Fruit fly (Drosophila melanogaster) whole organism, embryonic: ENCODE measurements around the gene g.
A peak's percentile ranks its signal among the peaks of the same experiment; 100 is the strongest.

Source experiments
- Atf3 ChIP-seq: fragments of 200-800 bp; sonication (Bioruptor generic); optimal IDR thresholded peaks from 3 replicates; lab custom pipeline; 2016; ENCODE audit warnings: missing biosample characterization, missing genetic modification characterization
- Awh ChIP-seq: fragments of 200-800 bp; sonication (Bioruptor generic); IDR thresholded peaks from 2 replicates; pipeline ENCODE4, ENCODE4 v1.3.6; 2022; ENCODE audit warnings: missing biosample characterization, missing genetic modification characterization
- B-H2 ChIP-seq: fragments of 200-800 bp; sonication (Bioruptor generic); optimal IDR thresholded peaks from 2 replicates; lab custom pipeline; 2018; ENCODE audit warnings: missing biosample characterization, mild to moderate bottlenecking, missing genetic modification characterization
- CG10267 ChIP-seq: fragments of 200-800 bp; sonication (Bioruptor generic); optimal IDR thresholded peaks from 2 replicates; lab custom pipeline; 2018; ENCODE audit warnings: missing biosample characterization, mild to moderate bottlenecking, missing genetic modification characterization, moderate library complexity
- CG11560 ChIP-seq: fragments of 200-800 bp; sonication (Bioruptor generic); IDR thresholded peaks from 3 replicates; pipeline ENCODE4 v1.3.6; 2022; ENCODE audit warnings: missing biosample characterization, missing genetic modification characterization
- CG12942 ChIP-seq: fragments of 200-800 bp; sonication (Bioruptor generic); optimal IDR thresholded peaks from 3 replicates; lab custom pipeline; 2016; ENCODE audit warnings: missing biosample characterization, missing genetic modification characterization
- CG14014 ChIP-seq: fragments of 200-800 bp; sonication (Bioruptor generic); IDR thresholded peaks from 2 replicates; pipeline ENCODE4 v1.3.6; 2022; ENCODE audit warnings: missing biosample characterization, missing genetic modification characterization
- CG16815 ChIP-seq: fragments of 200-800 bp; sonication (Bioruptor generic); optimal IDR thresholded peaks from 3 replicates; lab custom pipeline; 2017; ENCODE audit warnings: missing biosample characterization, mild to moderate bottlenecking, missing genetic modification characterization
- CG17829 ChIP-seq: fragments of 200-800 bp; optimal IDR thresholded peaks from 2 replicates; lab custom pipeline; 2019; ENCODE audit warnings: missing biosample characterization, mild to moderate bottlenecking, missing genetic modification characterization, moderate library complexity
- CG2199 ChIP-seq: fragments of 200-800 bp; sonication (Bioruptor generic); IDR thresholded peaks from 3 replicates; pipeline ENCODE4 v1.3.6; 2022; ENCODE audit warnings: missing biosample characterization, missing genetic modification characterization
- CG2889 ChIP-seq: fragments of 200-800 bp; sonication (Bioruptor generic); IDR thresholded peaks from 3 replicates; pipeline ENCODE4 v1.3.6; 2022; ENCODE audit warnings: missing biosample characterization, missing genetic modification characterization
- CG31388 ChIP-seq: fragments of 200-800 bp; sonication (Bioruptor generic); optimal IDR thresholded peaks from 2 replicates; lab custom pipeline; 2016; ENCODE audit warnings: missing biosample characterization, missing genetic modification characterization
- CG32772 ChIP-seq: fragments of 200-800 bp; sonication (Bioruptor generic); IDR thresholded peaks from 2 replicates; pipeline ENCODE4 v1.3.6; 2022; ENCODE audit warnings: missing biosample characterization, missing genetic modification characterization
- CG6272 ChIP-seq: fragments of 200-800 bp; sonication (Bioruptor generic); IDR thresholded peaks from 2 replicates; pipeline ENCODE4 v1.3.6; 2022; ENCODE audit warnings: missing biosample characterization, missing genetic modification characterization
- CG6765 ChIP-seq: fragments of 200-800 bp; sonication (Bioruptor generic); optimal IDR thresholded peaks from 3 replicates; lab custom pipeline; 2017; ENCODE audit warnings: missing biosample characterization, mild to moderate bottlenecking, missing genetic modification characterization
- CG6791 ChIP-seq: fragments of 200-800 bp; sonication (Bioruptor generic); IDR thresholded peaks from 3 replicates; pipeline ENCODE4 v1.3.6; 2022; ENCODE audit warnings: missing biosample characterization, missing genetic modification characterization; ENCODE audit not compliant: partially characterized antibody
- CG8290 ChIP-seq, 3 experiments: fragments of 200-800 bp; sonication (Bioruptor generic); optimal IDR thresholded peaks; 2 replicates each; lab custom pipeline; 2016 to 2019; ENCODE audit warnings: missing biosample characterization in 3 of 3, missing genetic modification characterization in 3 of 3, mild to moderate bottlenecking in 2 of 3, moderate library complexity in 1 of 3
- Chrac-16 ChIP-seq: fragments of 200-800 bp; sonication (Bioruptor generic); optimal IDR thresholded peaks from 3 replicates; lab custom pipeline; 2016; ENCODE audit warnings: missing biosample characterization, missing genetic modification characterization
- CrebB ChIP-seq: fragments of 200-800 bp; sonication (Bioruptor generic); optimal IDR thresholded peaks from 3 replicates; lab custom pipeline; 2018; ENCODE audit warnings: missing biosample characterization, mild to moderate bottlenecking, missing genetic modification characterization
- D ChIP-seq, 2 experiments: fragments of 200-800 bp in 1 of 2; fragments of >200 bp in 1 of 2; sonication (Bioruptor generic) in 1 of 2; optimal IDR thresholded peaks; 2 replicates in 1 of 2; 3 replicates in 1 of 2; lab custom pipeline; 2017; ENCODE audit warnings: mild to moderate bottlenecking in 1 of 2, missing biosample characterization in 1 of 2, missing genetic modification characterization in 1 of 2, missing genetic modification reagents in 1 of 2
- D19B ChIP-seq: fragments of 200-800 bp; sonication (Bioruptor generic); optimal IDR thresholded peaks from 2 replicates; lab custom pipeline; 2017; ENCODE audit warnings: missing biosample characterization, mild to moderate bottlenecking, missing genetic modification characterization
- Dad ChIP-seq: fragments of 200-800 bp; sonication (Bioruptor generic); optimal IDR thresholded peaks from 3 replicates; lab custom pipeline; 2016; ENCODE audit warnings: missing biosample characterization, missing genetic modification characterization
- Dfd ChIP-seq, 2 experiments: fragments of >200 bp; optimal IDR thresholded peaks; 2 replicates each; lab custom pipeline; 2017; ENCODE audit warnings: missing biosample characterization in 2 of 2, missing genetic modification characterization in 2 of 2
- Dll ChIP-seq: fragments of 200-800 bp; sonication (Bioruptor generic); IDR thresholded peaks from 4 replicates; pipeline ENCODE4 v1.3.6; 2022; ENCODE audit warnings: missing biosample characterization, missing genetic modification characterization; ENCODE audit not compliant: partially characterized antibody
- Doc2 ChIP-seq: fragments of 200-800 bp; sonication (Bioruptor generic); IDR thresholded peaks from 2 replicates; pipeline ENCODE4 v1.3.6; 2022; ENCODE audit warnings: missing biosample characterization, missing genetic modification characterization
- Drgx ChIP-seq: fragments of 200-800 bp; sonication (Bioruptor generic); IDR thresholded peaks from 2 replicates; pipeline ENCODE4 v1.3.6; 2022; ENCODE audit warnings: missing biosample characterization, missing genetic modification characterization
- Eip74EF ChIP-seq, 2 experiments: fragments of 200-800 bp in 1 of 2; fragments of >200 bp in 1 of 2; sonication (Bioruptor generic) in 1 of 2; optimal IDR thresholded peaks; 2 replicates each; lab custom pipeline; 2017 to 2019; ENCODE audit warnings: missing biosample characterization in 2 of 2, missing genetic modification characterization in 2 of 2, mild to moderate bottlenecking in 1 of 2, moderate library complexity in 1 of 2
- HHEX ChIP-seq: fragments of 200-800 bp; sonication (Bioruptor generic); optimal IDR thresholded peaks from 3 replicates; lab custom pipeline; 2017; ENCODE audit warnings: missing biosample characterization, mild to moderate bottlenecking, missing genetic modification characterization, missing genetic modification reagents
- Nf-YB ChIP-seq: fragments of 200-800 bp; sonication (Bioruptor generic); optimal IDR thresholded peaks from 3 replicates; lab custom pipeline; 2019; ENCODE audit warnings: missing biosample characterization, mild to moderate bottlenecking, missing genetic modification characterization, moderate library complexity
- Sry-δ ChIP-seq: fragments of 200-800 bp; sonication (Bioruptor generic); optimal IDR thresholded peaks from 2 replicates; lab custom pipeline; 2016; ENCODE audit warnings: missing biosample characterization, missing genetic modification characterization
- YL-1 ChIP-seq: fragments of 200-800 bp; sonication (Bioruptor generic); optimal IDR thresholded peaks from 3 replicates; lab custom pipeline; 2017; ENCODE audit warnings: missing biosample characterization, mild to moderate bottlenecking, missing genetic modification characterization
- ato ChIP-seq: fragments of 200-800 bp; sonication (Bioruptor generic); IDR thresholded peaks from 2 replicates; pipeline ENCODE4 v1.3.6; 2022; ENCODE audit warnings: missing biosample characterization, missing genetic modification characterization; ENCODE audit not compliant: partially characterized antibody
- br ChIP-seq: fragments of >200 bp; optimal IDR thresholded peaks from 2 replicates; lab custom pipeline; 2017
- chif ChIP-seq, 2 experiments: fragments of 200-800 bp; sonication (Bioruptor generic); optimal IDR thresholded peaks; 3 replicates each; lab custom pipeline; 2016; ENCODE audit warnings: missing biosample characterization in 2 of 2, missing genetic modification characterization in 2 of 2
- croc ChIP-seq: fragments of 200-800 bp; sonication (Bioruptor generic); conservative IDR thresholded peaks from 3 replicates; pipeline ENCODE4 v1.3.6; 2022; ENCODE audit warnings: missing biosample characterization, missing genetic modification characterization
- esg ChIP-seq: fragments of 200-800 bp; sonication (Bioruptor generic); conservative IDR thresholded peaks from 2 replicates; pipeline ENCODE4 v1.3.6; 2022; ENCODE audit warnings: missing biosample characterization, missing genetic modification characterization
- fru ChIP-seq: fragments of >200 bp; optimal IDR thresholded peaks from 2 replicates; lab custom pipeline; 2017
- hbn ChIP-seq: fragments of 200-800 bp; sonication (Bioruptor generic); IDR thresholded peaks from 2 replicates; pipeline ENCODE4 v1.3.6; 2022; ENCODE audit warnings: missing biosample characterization, missing genetic modification characterization; ENCODE audit not compliant: partially characterized antibody
- ind ChIP-seq: fragments of 200-800 bp; sonication (Bioruptor generic); optimal IDR thresholded peaks from 3 replicates; lab custom pipeline; 2016; ENCODE audit warnings: missing biosample characterization, missing genetic modification characterization
- nmo ChIP-seq: fragments of 200-800 bp; sonication (Bioruptor generic); optimal IDR thresholded peaks from 2 replicates; lab custom pipeline; 2018; ENCODE audit warnings: missing biosample characterization, mild to moderate bottlenecking, missing genetic modification characterization, moderate library complexity
- org-1 ChIP-seq: fragments of 200-800 bp; sonication (Bioruptor generic); optimal IDR thresholded peaks from 2 replicates; lab custom pipeline; 2017; ENCODE audit warnings: missing biosample characterization, missing genetic modification characterization
- p53 ChIP-seq: fragments of 200-800 bp; sonication (Bioruptor generic); optimal IDR thresholded peaks from 2 replicates; lab custom pipeline; 2016; ENCODE audit warnings: missing biosample characterization, missing genetic modification characterization
- schlank ChIP-seq: fragments of 200-800 bp; sonication (Bioruptor generic); optimal IDR thresholded peaks from 2 replicates; lab custom pipeline; 2018; ENCODE audit warnings: missing biosample characterization, mild to moderate bottlenecking, missing genetic modification characterization
- sna ChIP-seq: fragments of 200-800 bp; sonication (Bioruptor generic); IDR thresholded peaks from 2 replicates; pipeline ENCODE4 v1.3.6; 2022; ENCODE audit warnings: missing biosample characterization, missing genetic modification characterization; ENCODE audit not compliant: partially characterized antibody
- tin ChIP-seq: fragments of 200-800 bp; sonication (Bioruptor generic); optimal IDR thresholded peaks from 3 replicates; lab custom pipeline; 2016; ENCODE audit warnings: missing biosample characterization, missing genetic modification characterization
- ttk ChIP-seq: fragments of 200-800 bp; sonication (Bioruptor generic); IDR thresholded peaks from 2 replicates; pipeline ENCODE4 v2.1.2; 2022; ENCODE audit warnings: missing biosample characterization, missing genetic modification characterization
- unpg ChIP-seq: fragments of 200-800 bp; sonication (Bioruptor generic); optimal IDR thresholded peaks from 3 replicates; lab custom pipeline; 2018; ENCODE audit warnings: missing biosample characterization, mild to moderate bottlenecking, missing genetic modification characterization, moderate library complexity
- vvl ChIP-seq: fragments of 200-800 bp; sonication (Bioruptor generic); IDR thresholded peaks from 2 replicates; pipeline ENCODE4 v1.3.6; 2022; ENCODE audit warnings: missing biosample characterization, missing genetic modification characterization

The g gene

DNA sequence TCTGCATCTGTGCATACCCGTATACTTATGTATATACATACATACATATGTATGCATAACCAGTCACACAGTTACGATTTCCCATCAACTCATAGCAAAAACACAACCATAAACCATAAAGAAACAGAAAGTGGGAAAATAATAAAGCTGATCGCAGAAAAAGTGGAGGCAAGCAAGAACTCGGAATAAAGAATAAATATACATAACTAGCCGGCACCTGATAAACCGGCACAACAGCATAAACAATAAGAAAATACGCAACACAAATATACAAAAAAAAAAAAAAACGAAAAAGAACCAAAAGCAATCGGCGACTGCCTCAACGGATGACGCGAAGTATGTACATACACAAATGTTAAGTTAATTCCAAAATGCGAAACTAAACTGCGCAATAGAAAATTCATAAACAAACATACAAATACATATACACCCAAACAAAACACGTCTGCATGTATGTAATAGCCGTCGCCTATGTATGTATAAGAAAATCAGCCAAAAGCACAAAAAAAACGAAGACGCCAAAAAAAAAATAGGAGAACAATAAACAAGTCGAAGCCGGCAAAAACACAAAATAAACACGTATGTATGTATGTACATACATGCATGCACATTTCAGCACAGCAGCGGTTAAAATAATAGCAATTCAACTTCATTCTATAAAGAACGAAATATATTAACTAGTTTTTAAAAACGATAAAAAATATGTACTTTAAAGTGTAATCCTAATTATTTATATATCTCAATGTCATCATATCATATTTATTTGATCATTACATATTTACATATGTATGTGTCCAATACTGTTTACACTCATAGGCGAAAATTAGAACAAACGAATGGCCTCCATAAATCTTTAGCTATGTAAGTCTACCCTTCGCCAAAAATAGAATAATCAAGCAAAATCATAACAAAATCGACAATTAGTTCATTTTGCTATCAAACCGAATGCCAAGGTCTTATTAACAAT lies 13.1 kb upstream of the g start (continued):
- TF ChIP-seq CG2889 (GFP tag; lab: Robert Waterston, UW) (0 out of 3 replicates have a peak, but pooled peaks have one; percentile 39), D19B (peak; percentile 50), CG16815 (peak; percentile 7), Dad (GFP tag; lab: Kevin White, UChicago) (no peak), vvl (GFP tag; lab: Robert Waterston, UW) (peak; percentile 88), CG2199 (GFP tag; lab: Robert Waterston, UW) (no peak), D (optimal IDR thresholded peaks at IDR 0.05; lab: Kevin White, UChicago) (no peak), D (GFP tag; optimal IDR thresholded peaks at IDR 0.05; lab: Kevin White, UChicago) (no peak), Eip74EF (GFP tag; optimal IDR thresholded peaks at IDR 0.05; lab: Kevin White, UChicago) (peak in 1 of 2 experiments; percentile 65), Sry-δ (GFP tag; lab: Kevin White, UChicago) (no peak), CG11560 (tag; lab: Robert Waterston, UW) (no peak), esg (peak; percentile 63), CG14014 (GFP tag; lab: Robert Waterston, UW) (peak; percentile 80), Atf3 (GFP tag; lab: Kevin White, UChicago) (peak; percentile 7), Nf-YB (GFP tag; lab: Kevin White, UChicago) (peak; percentile 60), tin (GFP tag; lab: Kevin White, UChicago) (peak; percentile 8), CrebB (peak; percentile 20), sna (no peak), B-H2 (no peak), p53 (no peak), chif (GFP tag; optimal IDR thresholded peaks at IDR 0.05; lab: Kevin White, UChicago) (peak in 1 of 2 experiments; percentile 23), fru (lab: Kevin White, UChicago) (no peak), unpg (GFP tag; lab: Kevin White, UChicago) (peak; percentile 78), CG10267 (tag; lab: Kevin White, UChicago) (peak; percentile 64), Chrac-16 (GFP tag; lab: Kevin White, UChicago) (peak; percentile 21), Awh (GFP tag; lab: Robert Waterston, UW) (peak; percentile 54; the same call in 1 of the 2 replicates), CG17829 (peak; percentile 64), CG8290 (GFP tag; optimal IDR thresholded peaks at IDR 0.05; lab: Kevin White, UChicago) (no peak), CG8290 (tag; optimal IDR thresholded peaks at IDR 0.05; lab: Kevin White, UChicago) (peak in 1 of 2 experiments; percentile 55), ato (GFP tag; lab: Robert Waterston, UW) (no peak), CG32772 (GFP tag; lab: Robert Waterston, UW) (peak; percentile 72), CG6791 (no peak), ttk (GFP tag; lab: Robert Waterston, UW) (peak; percentile 51), CG12942 (no peak), br (lab: Kevin White, UChicago) (no peak), Doc2 (GFP tag; lab: Robert Waterston, UW) (no peak), schlank (tag; lab: Kevin White, UChicago) (no peak), hbn (GFP tag; lab: Robert Waterston, UW) (no peak), YL-1 (GFP tag; lab: Kevin White, UChicago) (no peak), org-1 (GFP tag; lab: Kevin White, UChicago) (peak; percentile 68), CG6272 (GFP tag; lab: Robert Waterston, UW) (no peak), CG31388 (peak; percentile 15), ind (GFP tag; lab: Kevin White, UChicago) (peak; percentile 58), HHEX (GFP tag; lab: Kevin White, UChicago) (peak; percentile 54), Dfd (GFP tag; optimal IDR thresholded peaks at IDR 0.05; lab: Kevin White, UChicago) (no peak), Drgx (peak; percentile 34), Dll (no peak), CG6765 (GFP tag; lab: Kevin White, UChicago) (peak; percentile 22), croc (GFP tag; lab: Robert Waterston, UW) (no peak), nmo (GFP tag; lab: Kevin White, UChicago) (peak; percentile 58)
